Fruit fly (Drosophila melanogaster) whole organism, embryonic: Measurements from ENCODE around the gene PIG-T.

ENCODE experiments used
- ATbp ChIP-seq: fragments of 200-800 bp; sonication (Bioruptor generic); optimal IDR thresholded peaks from 2 replicates; lab custom pipeline; 2017; ENCODE audit warnings: missing biosample characterization, mild to moderate bottlenecking, missing genetic modification characterization, missing genetic modification reagents
- CG10543 ChIP-seq: fragments of 200-800 bp; sonication (Bioruptor generic); optimal IDR thresholded peaks from 3 replicates; lab custom pipeline; 2017; ENCODE audit warnings: missing biosample characterization, mild to moderate bottlenecking, missing genetic modification characterization, moderate library complexity
- CG12155 ChIP-seq: fragments of 200-800 bp; sonication (Bioruptor generic); optimal IDR thresholded peaks from 3 replicates; lab custom pipeline; 2016; ENCODE audit warnings: missing biosample characterization, missing genetic modification characterization
- CG14710 ChIP-seq: fragments of 200-800 bp; sonication (Bioruptor generic); optimal IDR thresholded peaks from 3 replicates; lab custom pipeline; 2019; ENCODE audit warnings: missing biosample characterization, mild to moderate bottlenecking, missing genetic modification characterization, moderate library complexity
- CG15011 ChIP-seq: fragments of 200-800 bp; sonication (Bioruptor generic); optimal IDR thresholded peaks from 3 replicates; lab custom pipeline; 2018; ENCODE audit warnings: missing biosample characterization, mild to moderate bottlenecking, missing genetic modification characterization
- CG15073 ChIP-seq: fragments of 200-800 bp; sonication (Bioruptor generic); optimal IDR thresholded peaks from 2 replicates; lab custom pipeline; 2016; ENCODE audit warnings: missing biosample characterization, missing genetic modification characterization
- CG15269 ChIP-seq: fragments of 200-800 bp; sonication (Bioruptor generic); optimal IDR thresholded peaks from 2 replicates; lab custom pipeline; 2018; ENCODE audit warnings: missing biosample characterization, mild to moderate bottlenecking, missing genetic modification characterization, moderate library complexity
- CG18619 ChIP-seq: fragments of 200-800 bp; sonication (Bioruptor generic); optimal IDR thresholded peaks from 3 replicates; lab custom pipeline; 2017; ENCODE audit warnings: missing biosample characterization, mild to moderate bottlenecking, missing genetic modification characterization
- CG34224 ChIP-seq: fragments of 200-800 bp; sonication (Bioruptor generic); IDR thresholded peaks from 3 replicates; pipeline ENCODE4 v1.3.6; 2022; ENCODE audit warnings: missing biosample characterization, missing genetic modification characterization; ENCODE audit not compliant: partially characterized antibody
- CG3838 ChIP-seq: fragments of 200-800 bp; sonication (Bioruptor generic); optimal IDR thresholded peaks from 3 replicates; lab custom pipeline; 2016; ENCODE audit warnings: missing biosample characterization, missing genetic modification characterization
- CG4328 ChIP-seq: fragments of 200-800 bp; sonication (Bioruptor generic); optimal IDR thresholded peaks from 3 replicates; lab custom pipeline; 2017; ENCODE audit warnings: missing biosample characterization, missing genetic modification reagents, missing genetic modification characterization
- CG6654 ChIP-seq: fragments of 200-800 bp; sonication (Bioruptor generic); optimal IDR thresholded peaks from 2 replicates; lab custom pipeline; 2017; ENCODE audit warnings: missing biosample characterization, mild to moderate bottlenecking, missing genetic modification characterization
- CG6813 ChIP-seq: fragments of 200-800 bp; sonication (Bioruptor generic); optimal IDR thresholded peaks from 2 replicates; lab custom pipeline; 2017; ENCODE audit warnings: missing biosample characterization, missing genetic modification characterization, mild to moderate bottlenecking, moderate library complexity, missing genetic modification reagents
- CG6854 ChIP-seq: fragments of 200-800 bp; sonication (Bioruptor generic); optimal IDR thresholded peaks from 3 replicates; lab custom pipeline; 2017; ENCODE audit warnings: missing biosample characterization, mild to moderate bottlenecking, missing genetic modification characterization
- CG7745 ChIP-seq: fragments of 200-800 bp; sonication (Bioruptor generic); optimal IDR thresholded peaks from 2 replicates; lab custom pipeline; 2018; ENCODE audit warnings: missing biosample characterization, mild to moderate bottlenecking, missing genetic modification characterization, moderate library complexity
- CG9727 ChIP-seq: fragments of 200-800 bp; sonication (Bioruptor generic); optimal IDR thresholded peaks from 3 replicates; lab custom pipeline; 2017; ENCODE audit warnings: missing biosample characterization, mild to moderate bottlenecking, missing genetic modification characterization
- D ChIP-seq, 2 experiments: fragments of 200-800 bp in 1 of 2; fragments of >200 bp in 1 of 2; sonication (Bioruptor generic) in 1 of 2; optimal IDR thresholded peaks; 2 replicates in 1 of 2; 3 replicates in 1 of 2; lab custom pipeline; 2017; ENCODE audit warnings: mild to moderate bottlenecking in 1 of 2, missing biosample characterization in 1 of 2, missing genetic modification characterization in 1 of 2, missing genetic modification reagents in 1 of 2
- Dref ChIP-seq: fragments of 200-800 bp; sonication (Bioruptor generic); IDR thresholded peaks from 2 replicates; pipeline ENCODE4 v1.3.6; 2022; ENCODE audit warnings: missing biosample characterization, missing genetic modification characterization
- Eip74EF ChIP-seq, 2 experiments: fragments of 200-800 bp in 1 of 2; fragments of >200 bp in 1 of 2; sonication (Bioruptor generic) in 1 of 2; optimal IDR thresholded peaks; 2 replicates each; lab custom pipeline; 2017 to 2019; ENCODE audit warnings: missing biosample characterization in 2 of 2, missing genetic modification characterization in 2 of 2, mild to moderate bottlenecking in 1 of 2, moderate library complexity in 1 of 2
- HmgZ ChIP-seq: fragments of 200-800 bp; sonication (Bioruptor generic); optimal IDR thresholded peaks from 2 replicates; lab custom pipeline; 2018; ENCODE audit warnings: missing biosample characterization, mild to moderate bottlenecking, missing genetic modification characterization
- Hmr ChIP-seq: fragments of 200-800 bp; sonication (Bioruptor generic); optimal IDR thresholded peaks from 3 replicates; lab custom pipeline; 2017; ENCODE audit warnings: mild to moderate bottlenecking, missing biosample characterization, missing genetic modification reagents, missing genetic modification characterization
- Hr78 ChIP-seq, 2 experiments: fragments of 200-800 bp in 1 of 2; fragments of >200 bp in 1 of 2; sonication (Bioruptor generic) in 1 of 2; optimal IDR thresholded peaks; 2 replicates each; lab custom pipeline; 2017 to 2019; ENCODE audit warnings: missing biosample characterization in 2 of 2, missing genetic modification characterization in 2 of 2, mild to moderate bottlenecking in 1 of 2, moderate library complexity in 1 of 2
- Med ChIP-seq: fragments of 200-800 bp; sonication (Bioruptor generic); peaks from one replicate; lab custom pipeline; 2016; ENCODE audit warnings: missing biosample characterization, missing genetic modification characterization, mild to moderate bottlenecking, inconsistent platforms, moderate library complexity
- NC2α ChIP-seq: fragments of 200-800 bp; sonication (Bioruptor generic); optimal IDR thresholded peaks from 2 replicates; lab custom pipeline; 2016; ENCODE audit warnings: missing biosample characterization, missing genetic modification characterization
- Pdp1 ChIP-seq, 2 experiments: fragments of 200-800 bp; sonication (Bioruptor generic); optimal IDR thresholded peaks; 3 replicates each; lab custom pipeline; 2016; ENCODE audit warnings: missing biosample characterization in 2 of 2, missing genetic modification characterization in 2 of 2, mild to moderate bottlenecking in 1 of 2, moderate library complexity in 1 of 2
- Poxn ChIP-seq: fragments of 200-800 bp; sonication (Bioruptor generic); IDR thresholded peaks from 2 replicates; pipeline ENCODE4 v1.3.6; 2022; ENCODE audit warnings: missing biosample characterization, missing genetic modification characterization
- Trl ChIP-seq, 3 experiments: fragments of >200 bp in 2 of 3; fragments of 200-800 bp in 1 of 3; sonication (Bioruptor generic) in 1 of 3; optimal IDR thresholded peaks; 2 replicates in 1 of 3; 3 replicates in 2 of 3; lab custom pipeline; 2016 to 2017; ENCODE audit warnings: missing biosample characterization in 1 of 3, missing genetic modification characterization in 1 of 3
- Usf ChIP-seq: fragments of 200-800 bp; sonication (Bioruptor generic); optimal IDR thresholded peaks from 2 replicates; lab custom pipeline; 2017; ENCODE audit warnings: missing genotype, missing biosample characterization, missing genetic modification characterization
- al ChIP-seq: fragments of 200-800 bp; sonication (Bioruptor generic); IDR thresholded peaks from 2 replicates; pipeline ENCODE4 v1.3.6; 2022; ENCODE audit warnings: missing biosample characterization, missing genetic modification characterization
- cg ChIP-seq: fragments of 200-800 bp; sonication (Bioruptor generic); optimal IDR thresholded peaks from 3 replicates; lab custom pipeline; 2019; ENCODE audit warnings: missing biosample characterization, mild to moderate bottlenecking, missing genetic modification characterization, moderate library complexity
- corto ChIP-seq: fragments of 200-800 bp; sonication (Bioruptor generic); optimal IDR thresholded peaks from 2 replicates; lab custom pipeline; 2016; ENCODE audit warnings: missing biosample characterization, mild to moderate bottlenecking, missing genetic modification characterization, moderate library complexity
- cwo ChIP-seq: fragments of 200-800 bp; sonication (Bioruptor generic); optimal IDR thresholded peaks from 3 replicates; lab custom pipeline; 2017; ENCODE audit warnings: missing biosample characterization, missing genetic modification characterization, mild to moderate bottlenecking, moderate library complexity, missing genetic modification reagents
- dm ChIP-seq: fragments of 200-800 bp; sonication (Bioruptor generic); optimal IDR thresholded peaks from 3 replicates; lab custom pipeline; 2016; ENCODE audit warnings: missing biosample characterization, missing genetic modification characterization
- gcm ChIP-seq: fragments of 200-800 bp; sonication (Bioruptor generic); optimal IDR thresholded peaks from 2 replicates; lab custom pipeline; 2019; ENCODE audit warnings: missing biosample characterization, mild to moderate bottlenecking, missing genetic modification characterization, moderate library complexity
- jigr1 ChIP-seq: fragments of 200-800 bp; sonication (Bioruptor generic); IDR thresholded peaks from 3 replicates; pipeline ENCODE4 v1.3.6; 2022; ENCODE audit warnings: missing biosample characterization, missing genetic modification characterization
- lab ChIP-seq: fragments of 200-800 bp; sonication (Bioruptor generic); optimal IDR thresholded peaks from 3 replicates; lab custom pipeline; 2017; ENCODE audit warnings: missing biosample characterization, missing genetic modification characterization, mild to moderate bottlenecking, moderate library complexity, missing genetic modification reagents
- mirr ChIP-seq: fragments of 200-800 bp; sonication (Bioruptor generic); optimal IDR thresholded peaks from 3 replicates; lab custom pipeline; 2018; ENCODE audit warnings: missing biosample characterization, mild to moderate bottlenecking, missing genetic modification characterization
- pros ChIP-seq: fragments of 200-800 bp; sonication (Bioruptor generic); optimal IDR thresholded peaks from 3 replicates; lab custom pipeline; 2019; ENCODE audit warnings: missing biosample characterization, mild to moderate bottlenecking, missing genetic modification characterization, moderate library complexity
- pzg ChIP-seq: fragments of 200-800 bp; sonication (Bioruptor generic); optimal IDR thresholded peaks from 3 replicates; lab custom pipeline; 2018; ENCODE audit warnings: missing biosample characterization, mild to moderate bottlenecking, missing genetic modification characterization, moderate library complexity
- sd ChIP-seq: fragments of 200-800 bp; sonication (Bioruptor generic); optimal IDR thresholded peaks from 3 replicates; lab custom pipeline; 2018; ENCODE audit warnings: missing biosample characterization, mild to moderate bottlenecking, missing genetic modification characterization, moderate library complexity
- sens ChIP-seq: fragments of 200-800 bp; sonication (Bioruptor generic); peaks from one replicate; lab custom pipeline; 2016; ENCODE audit warnings: missing biosample characterization, missing genetic modification characterization
- sqz ChIP-seq: fragments of 200-800 bp; sonication (Bioruptor generic); optimal IDR thresholded peaks from 3 replicates; lab custom pipeline; 2018; ENCODE audit warnings: missing biosample characterization, mild to moderate bottlenecking, missing genetic modification characterization
- sug ChIP-seq: fragments of 200-800 bp; optimal IDR thresholded peaks from 2 replicates; lab custom pipeline; 2019; ENCODE audit warnings: missing biosample characterization, mild to moderate bottlenecking, missing genetic modification characterization, moderate library complexity
- trh ChIP-seq: fragments of 200-800 bp; sonication (Bioruptor generic); optimal IDR thresholded peaks from 2 replicates; lab custom pipeline; 2016; ENCODE audit warnings: missing biosample characterization, missing genetic modification characterization
- z ChIP-seq: fragments of 200-800 bp; sonication (Bioruptor generic); IDR thresholded peaks from 3 replicates; pipeline ENCODE4 v1.3.6; 2022; ENCODE audit warnings: missing biosample characterization, missing genetic modification characterization

Gene PIG-T

DNA sequence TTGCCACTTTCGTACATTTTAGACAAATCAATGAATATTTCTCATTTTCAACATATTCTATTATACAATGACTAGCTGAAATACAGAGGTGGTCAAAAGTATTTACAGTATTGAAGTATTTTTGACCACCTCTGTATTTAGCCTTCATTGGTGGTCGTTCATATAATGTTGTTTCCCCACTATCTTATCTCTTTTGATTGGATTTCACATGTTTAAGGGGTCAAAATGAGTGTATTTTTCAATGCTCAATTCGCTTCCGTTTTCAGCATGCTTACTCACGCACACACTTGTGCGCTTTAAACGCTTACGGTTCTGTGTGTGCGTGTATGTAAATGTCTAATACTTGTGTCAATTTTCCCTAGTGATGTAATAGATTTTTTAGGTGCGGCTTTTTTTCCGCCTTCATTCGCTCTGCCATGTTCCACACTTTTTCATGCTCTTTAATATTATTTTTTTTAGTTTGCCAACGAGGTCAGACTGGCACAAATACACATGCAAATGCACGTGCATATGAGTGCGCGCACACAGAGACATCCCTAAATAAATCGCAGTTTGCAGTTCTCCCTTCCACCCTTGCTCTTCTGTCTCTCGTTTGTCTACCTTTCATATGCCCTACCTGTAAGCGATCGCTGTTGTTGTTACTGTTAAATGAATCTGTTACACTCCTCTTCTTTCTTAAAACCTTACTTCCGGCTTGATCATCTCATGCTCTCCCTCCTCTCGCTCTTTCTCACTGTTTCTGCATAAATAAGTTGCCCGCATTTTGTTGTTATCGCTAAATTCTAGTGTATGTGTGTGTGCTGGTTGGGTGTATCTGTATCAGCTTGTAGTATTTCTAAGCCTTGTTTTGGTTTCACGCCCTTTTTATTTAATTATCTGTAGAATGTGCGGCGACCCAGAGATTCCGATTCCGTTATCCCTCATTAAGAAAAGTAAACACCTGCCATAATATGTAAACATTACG, 5.4 kb upstream of the PIG-T start (continued):
- no peak for TF ChIP-seq CG3838 (GFP tag; lab: Kevin White, UChicago)
- TF ChIP-seq CG15269 (tag; lab: Kevin White, UChicago) = peak; percentile 9
- TF ChIP-seq CG9727 = no peak
- TF ChIP-seq Hmr (GFP tag; lab: Kevin White, UChicago) = peak; percentile 4
- TF ChIP-seq ATbp (GFP tag; lab: Kevin White, UChicago) = peak; percentile 3
- peak; percentile 44 for TF ChIP-seq D (optimal IDR thresholded peaks at IDR 0.05; lab: Kevin White, UChicago)
- TF ChIP-seq D (GFP tag; optimal IDR thresholded peaks at IDR 0.05; lab: Kevin White, UChicago) = no peak
- peak; percentile 9 for TF ChIP-seq CG6854
- no peak for TF ChIP-seq CG15011 (GFP tag; lab: Kevin White, UChicago)
- TF ChIP-seq Trl (optimal IDR thresholded peaks at IDR 0.05; lab: Kevin White, UChicago) = peak; percentile 27 to 54
- no peak for TF ChIP-seq Trl (GFP tag; optimal IDR thresholded peaks at IDR 0.05; lab: Kevin White, UChicago)
- TF ChIP-seq CG6813 (GFP tag; lab: Kevin White, UChicago) = no peak
- no peak for TF ChIP-seq CG18619
- TF ChIP-seq trh (GFP tag; lab: Kevin White, UChicago) = no peak
- TF ChIP-seq CG14710 (tag; lab: Kevin White, UChicago) = no peak
- TF ChIP-seq jigr1 = no peak
- peak; percentile 70 for TF ChIP-seq gcm (GFP tag; lab: Kevin White, UChicago)
- TF ChIP-seq CG12155 = no peak
- no peak for TF ChIP-seq CG7745 (tag; lab: Kevin White, UChicago)
- no peak for TF ChIP-seq Dref
- 0 out of 3 replicates have a peak, but pooled peaks have one; percentile 34 for TF ChIP-seq z
- no peak for TF ChIP-seq CG4328 (GFP tag; lab: Kevin White, UChicago)
- peak; percentile 75 for TF ChIP-seq sqz (GFP tag; lab: Kevin White, UChicago)
- TF ChIP-seq pros (GFP tag; lab: Kevin White, UChicago) = peak; percentile 76
- peak; percentile 83 for TF ChIP-seq cg (GFP tag; lab: Kevin White, UChicago)
- peak; percentile 68 for TF ChIP-seq CG10543 (GFP tag; lab: Kevin White, UChicago)
- no peak for TF ChIP-seq dm (GFP tag; lab: Kevin White, UChicago)
- no peak for TF ChIP-seq al (GFP tag; lab: Robert Waterston, UW)
- no peak for TF ChIP-seq CG34224 (GFP tag; lab: Robert Waterston, UW)
- TF ChIP-seq Med (GFP tag; lab: Kevin White, UChicago) = peak; percentile 52
- no peak for TF ChIP-seq corto (GFP tag; lab: Kevin White, UChicago)
- peak in 1 of 2 experiments; percentile 56 for TF ChIP-seq Hr78 (GFP tag; optimal IDR thresholded peaks at IDR 0.05; lab: Kevin White, UChicago)
- no peak for TF ChIP-seq Usf (GFP tag; lab: Kevin White, UChicago)
- TF ChIP-seq pzg (GFP tag; lab: Kevin White, UChicago) = no peak
- TF ChIP-seq NC2α (GFP tag; lab: Kevin White, UChicago) = no peak
- TF ChIP-seq sug (tag; lab: Kevin White, UChicago) = peak; percentile 94
- peak; percentile 71 for TF ChIP-seq CG15073 (GFP tag; lab: Kevin White, UChicago)
- peak; percentile 79 for TF ChIP-seq mirr (GFP tag; lab: Kevin White, UChicago)
- peak; percentile 11 for TF ChIP-seq HmgZ
- peak; percentile 25 for TF ChIP-seq cwo (GFP tag; lab: Kevin White, UChicago)
- TF ChIP-seq Poxn (GFP tag; lab: Robert Waterston, UW) = no peak
- peak; percentile 6 for TF ChIP-seq sens (GFP tag; lab: Kevin White, UChicago)
- peak in 1 of 2 experiments; percentile 76 for TF ChIP-seq Eip74EF (GFP tag; optimal IDR thresholded peaks at IDR 0.05; lab: Kevin White, UChicago)
- TF ChIP-seq Pdp1 (GFP tag; optimal IDR thresholded peaks at IDR 0.05; lab: Kevin White, UChicago) = peak in 1 of 2 experiments; percentile 96
- no peak for TF ChIP-seq CG6654 (GFP tag; lab: Kevin White, UChicago)
- TF ChIP-seq sd (tag; lab: Kevin White, UChicago) = peak; percentile 16
- TF ChIP-seq lab (GFP tag; lab: Kevin White, UChicago) = peak; percentile 49
